Fruit fly (Drosophila melanogaster): ENCODE results near the gene Rack1.

- TF ChIP-seq Sin3A (optimal IDR thresholded peaks at IDR 0.05) (no peak), ttk (optimal IDR thresholded peaks at IDR 0.05) (no peak), h (optimal IDR thresholded peaks at IDR 0.05) (no peak), psq (optimal IDR thresholded peaks at IDR 0.05) (no peak)
Measured at dm6 chr2L:7833650-7834049, 6.5 kb upstream of the Rack1 start.

Data from Kc167 (cell line).